Fruit fly (Drosophila melanogaster): Measurements from ENCODE around the gene Afti.

- TF ChIP-seq CG8478 (optimal IDR thresholded peaks at IDR 0.05) (no peak), CTCF (optimal IDR thresholded peaks at IDR 0.05) (no peak)
Measured at dm6 chr3R:14327472-14328104, 1.1 kb upstream of the Afti start, which contains the start of gene spn-B.

All from S2 (cell line).